Fruit fly (Drosophila melanogaster) whole organism, embryonic: ENCODE data around the gene org-1.

Experiments used
- CG15514 ChIP-seq: fragments of 200-800 bp; sonication (Bioruptor generic); optimal IDR thresholded peaks from 3 replicates; lab custom pipeline; 2017; ENCODE audit warnings: missing biosample characterization, missing genetic modification characterization, mild to moderate bottlenecking, moderate library complexity, missing genetic modification reagents
- CG1832 ChIP-seq: fragments of 200-800 bp; sonication (Bioruptor generic); optimal IDR thresholded peaks from 2 replicates; lab custom pipeline; 2017; ENCODE audit warnings: missing biosample characterization, mild to moderate bottlenecking, missing genetic modification characterization, inconsistent platforms
- CG3847 ChIP-seq: fragments of 200-800 bp; sonication (Bioruptor generic); IDR thresholded peaks from 2 replicates; pipeline ENCODE4 v1.3.6; 2022; ENCODE audit warnings: missing biosample characterization, missing genetic modification characterization
- D19A ChIP-seq: fragments of 200-800 bp; optimal IDR thresholded peaks from 3 replicates; lab custom pipeline; 2019; ENCODE audit warnings: missing biosample characterization, mild to moderate bottlenecking, missing genetic modification characterization, moderate library complexity
- H2.0 ChIP-seq: fragments of 200-800 bp; sonication (Bioruptor generic); IDR thresholded peaks from 2 replicates; pipeline ENCODE4 v1.3.6; 2022; ENCODE audit warnings: missing biosample characterization, missing genetic modification characterization
- MESR4 ChIP-seq: fragments of 200-800 bp; sonication (Bioruptor generic); optimal IDR thresholded peaks from 2 replicates; lab custom pipeline; 2018; ENCODE audit warnings: missing biosample characterization, mild to moderate bottlenecking, missing genetic modification characterization, moderate library complexity
- Myb ChIP-seq: fragments of 200-800 bp; sonication (Bioruptor generic); optimal IDR thresholded peaks from 2 replicates; lab custom pipeline; 2016; ENCODE audit warnings: missing biosample characterization, missing genetic modification characterization
- bigmax ChIP-seq: fragments of 200-800 bp; sonication (Bioruptor generic); optimal IDR thresholded peaks from 2 replicates; lab custom pipeline; 2018; ENCODE audit warnings: missing biosample characterization, mild to moderate bottlenecking, missing genetic modification characterization
- chinmo ChIP-seq: fragments of 200-800 bp; sonication (Bioruptor generic); IDR thresholded peaks from 4 replicates; pipeline ENCODE4 v1.3.6; 2022; ENCODE audit warnings: missing biosample characterization, missing genetic modification characterization; ENCODE audit not compliant: partially characterized antibody
- ci ChIP-seq: fragments of 200-800 bp; sonication (Bioruptor generic); IDR thresholded peaks from 3 replicates; pipeline ENCODE4 v1.3.6; 2022; ENCODE audit warnings: missing biosample characterization, missing genetic modification characterization
- run ChIP-seq: fragments of 200-800 bp; sonication (Bioruptor generic); optimal IDR thresholded peaks from 3 replicates; lab custom pipeline; 2018; ENCODE audit warnings: missing biosample characterization, mild to moderate bottlenecking, missing genetic modification characterization

DNA sequence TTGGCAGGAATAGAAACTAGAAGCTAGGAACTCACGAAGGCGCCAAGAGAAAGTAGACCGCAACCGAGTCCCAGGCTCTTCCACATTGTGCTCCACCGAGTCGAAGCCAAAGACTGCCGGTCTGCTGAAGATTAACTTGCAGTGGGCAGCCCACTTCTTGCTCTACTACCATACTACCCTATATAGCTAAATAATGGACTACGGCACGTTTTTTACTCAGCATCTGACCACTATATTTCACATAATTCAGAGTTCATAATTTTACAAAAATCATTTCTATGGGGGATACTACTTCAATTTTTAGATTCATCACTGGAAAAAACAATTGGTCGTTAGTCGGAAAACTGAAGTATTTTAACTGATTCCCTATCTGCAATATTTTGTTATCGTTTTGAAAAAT, 21.2 kb downstream of the org-1 start, which contains the start of gene CG32712:
- TF ChIP-seq CG15514: no peak
- TF ChIP-seq Myb (GFP tag; lab: Kevin White, UChicago): no peak
- TF ChIP-seq D19A (tag; lab: Kevin White, UChicago): no peak
- no peak for TF ChIP-seq chinmo (GFP tag; lab: Robert Waterston, UW)
- no peak for TF ChIP-seq CG1832 (GFP tag; lab: Kevin White, UChicago)
- TF ChIP-seq bigmax (GFP tag; lab: Kevin White, UChicago): no peak
- no peak for TF ChIP-seq ci (GFP tag; lab: Robert Waterston, UW)
- no peak for TF ChIP-seq MESR4 (GFP tag; lab: Kevin White, UChicago)
- no peak for TF ChIP-seq CG3847 (GFP tag; lab: Robert Waterston, UW)
- no peak for TF ChIP-seq H2.0 (GFP tag; lab: Robert Waterston, UW)
- TF ChIP-seq run (tag; lab: Kevin White, UChicago): no peak
